Worm (Caenorhabditis elegans) whole organism, mixed stage, embryonic: ENCODE results near the gene F46B6.2.

Source experiments
- elt-3 ChIP-seq: fragments of 150-350 bp; optimal IDR thresholded peaks from 2 replicates; lab custom pipeline; 2014; ENCODE audit warnings: missing biosample characterization, missing genetic modification characterization
- flh-1 ChIP-seq: fragments of 200-800 bp; sonication (Bioruptor generic); optimal IDR thresholded peaks from 2 replicates; lab custom pipeline; 2018; ENCODE audit warnings: mild to moderate bottlenecking, missing genetic modification characterization, moderate library complexity, missing compliant biosample characterization
- ham-2 ChIP-seq: fragments of 200-800 bp; sonication (Bioruptor generic); optimal IDR thresholded peaks from 2 replicates; lab custom pipeline; 2018; ENCODE audit warnings: mild to moderate bottlenecking, missing genetic modification characterization, missing compliant biosample characterization
- lin-13 ChIP-seq: fragments of 150-350 bp; optimal IDR thresholded peaks from 2 replicates; lab custom pipeline; 2014; ENCODE audit warnings: missing biosample characterization, missing genetic modification characterization
- lsy-2 ChIP-seq: fragments of 150-350 bp; optimal IDR thresholded peaks from 2 replicates; lab custom pipeline; 2014; ENCODE audit warnings: missing biosample characterization, missing genetic modification characterization
- nhr-12 ChIP-seq: fragments of 150-350 bp; optimal IDR thresholded peaks from 2 replicates; lab custom pipeline; 2014; ENCODE audit warnings: missing biosample characterization, missing genetic modification characterization
- nhr-237 ChIP-seq: fragments of 150-350 bp; optimal IDR thresholded peaks from 2 replicates; lab custom pipeline; 2014; ENCODE audit warnings: missing biosample characterization, missing genetic modification characterization
- nhr-28 ChIP-seq: fragments of 150-350 bp; optimal IDR thresholded peaks from 2 replicates; lab custom pipeline; 2014; ENCODE audit warnings: missing biosample characterization, missing genetic modification characterization
- nhr-76 ChIP-seq: sonication (generic microtip); optimal IDR thresholded peaks from 2 replicates; lab custom pipeline; 2017; ENCODE audit warnings: missing biosample characterization, missing genetic modification characterization
- pha-4 ChIP-seq: fragments of 150-350 bp; optimal IDR thresholded peaks from 2 replicates; lab custom pipeline; 2018; ENCODE audit warnings: missing biosample characterization, missing genetic modification reagents, missing genetic modification characterization
- sptf-1 ChIP-seq: sonication (generic microtip); optimal IDR thresholded peaks from 2 replicates; lab custom pipeline; 2017; ENCODE audit warnings: mild to moderate bottlenecking, missing genetic modification characterization, moderate library complexity, missing compliant biosample characterization
- unc-39 ChIP-seq: fragments of 150-350 bp; optimal IDR thresholded peaks from 2 replicates; lab custom pipeline; 2014; ENCODE audit warnings: missing biosample characterization, missing genetic modification characterization
- unc-62 ChIP-seq: fragments of 150-350 bp; optimal IDR thresholded peaks from 2 replicates; lab custom pipeline; 2014; ENCODE audit warnings: missing biosample characterization, missing genetic modification reagents, missing genetic modification characterization
- ztf-11 ChIP-seq: fragments of 150-350 bp; optimal IDR thresholded peaks from 2 replicates; lab custom pipeline; 2014; ENCODE audit warnings: missing biosample characterization, missing genetic modification characterization

DNA sequence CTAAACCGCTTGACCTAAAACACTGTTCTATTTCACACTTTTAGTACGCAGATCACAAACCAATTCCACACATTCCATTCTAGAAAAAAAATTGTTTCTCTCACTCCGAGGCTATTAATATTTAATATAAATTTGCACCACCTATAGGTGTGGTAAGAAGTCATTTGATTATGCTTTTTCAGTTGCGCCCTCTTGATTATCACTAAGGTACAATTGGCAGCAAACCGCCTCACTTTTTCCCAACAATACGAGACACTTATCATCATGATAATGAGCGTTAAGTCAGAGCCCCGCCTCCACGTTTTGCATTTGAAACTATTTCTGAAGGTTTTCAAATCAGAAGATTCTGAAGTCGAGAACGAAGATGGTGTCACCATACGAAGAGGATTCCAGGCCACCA lies 34.8 kb upstream of the F46B6.2 start, which contains the start of gene aqp-4:
- TF ChIP-seq flh-1 (no peak), unc-39 (tag; lab: Kevin White, UChicago) (no peak), nhr-12 (tag; lab: Kevin White, UChicago) (no peak), nhr-76 (tag; lab: Kevin White, UChicago) (no peak), nhr-237 (tag; lab: Kevin White, UChicago) (no peak), lin-13 (tag; lab: Kevin White, UChicago) (no peak), ham-2 (no peak), elt-3 (no peak), lsy-2 (no peak), ztf-11 (tag; lab: Kevin White, UChicago) (no peak), sptf-1 (tag; lab: Kevin White, UChicago) (no peak), nhr-28 (tag; lab: Kevin White, UChicago) (no peak), pha-4 (no peak), unc-62 (GFP tag; lab: Kevin White, UChicago) (no peak)
